Worm (Caenorhabditis elegans) whole organism, L1 larva: Measurements from ENCODE around the gene sand-1.

ENCODE experiments used
- C04F5.9 ChIP-seq: sonication (generic microtip); optimal IDR thresholded peaks from 2 replicates; lab custom pipeline; 2016; ENCODE audit warnings: missing genetic modification characterization, missing compliant biosample characterization
- C34B4.2 ChIP-seq: sonication (generic microtip); optimal IDR thresholded peaks from 2 replicates; lab custom pipeline; 2017; ENCODE audit warnings: mild to moderate bottlenecking, missing genetic modification characterization, missing compliant biosample characterization
- Y116A8C.19 ChIP-seq: sonication (generic microtip); optimal IDR thresholded peaks from 2 replicates; lab custom pipeline; 2016; ENCODE audit warnings: missing compliant biosample characterization, missing genetic modification characterization, borderline replicate concordance
- aha-1 ChIP-seq: fragments of 150-350 bp; optimal IDR thresholded peaks from 2 replicates; lab custom pipeline; 2014; ENCODE audit warnings: missing biosample characterization, missing genetic modification characterization
- alr-1 ChIP-seq: fragments of 200-800 bp; sonication (Bioruptor generic); optimal IDR thresholded peaks from 2 replicates; lab custom pipeline; 2018; ENCODE audit warnings: borderline replicate concordance, mild to moderate bottlenecking, missing genetic modification characterization, missing compliant biosample characterization
- blmp-1 ChIP-seq: fragments of 150-350 bp; optimal IDR thresholded peaks from 2 replicates; lab custom pipeline; 2014; ENCODE audit warnings: missing biosample characterization, missing genetic modification characterization
- ceh-8 ChIP-seq: fragments of 200-800 bp; sonication (Bioruptor generic); optimal IDR thresholded peaks from 2 replicates; lab custom pipeline; 2018; ENCODE audit warnings: mild to moderate bottlenecking, missing genetic modification characterization, moderate library complexity, missing compliant biosample characterization
- ceh-90 ChIP-seq: sonication (generic microtip); optimal IDR thresholded peaks from 2 replicates; lab custom pipeline; 2016; ENCODE audit warnings: missing genetic modification characterization, missing compliant biosample characterization
- dpl-1 ChIP-seq, 3 experiments: fragments of 150-350 bp in 2 of 3; sonication (generic microtip) in 1 of 3; optimal IDR thresholded peaks; 2 replicates each; lab custom pipeline; 2014 to 2017; ENCODE audit warnings: missing biosample characterization in 3 of 3, missing genetic modification characterization in 3 of 3, missing genetic modification reagents in 3 of 3
- efl-1 ChIP-seq, 4 experiments: fragments of 150-350 bp; optimal IDR thresholded peaks in 3 of 4; peaks in 1 of 4; 1 replicate in 1 of 4; 2 replicates in 3 of 4; lab custom pipeline; 2014; ENCODE audit warnings: missing biosample characterization in 2 of 4, missing genetic modification characterization in 2 of 4, missing genetic modification reagents in 2 of 4
- egl-27 ChIP-seq, 2 experiments: fragments of 150-350 bp in 1 of 2; sonication (generic microtip); optimal IDR thresholded peaks; 3 replicates each; lab custom pipeline; 2017 to 2018; ENCODE audit warnings: missing biosample characterization in 2 of 2, missing genetic modification characterization in 2 of 2, missing genetic modification reagents in 2 of 2
- elt-2 ChIP-seq: sonication (generic microtip); optimal IDR thresholded peaks from 2 replicates; lab custom pipeline; 2016; ENCODE audit warnings: missing genetic modification characterization, mild to moderate bottlenecking, inconsistent platforms, missing compliant biosample characterization, missing genetic modification reagents
- ets-5 ChIP-seq: fragments of 200-800 bp; sonication (Bioruptor generic); IDR thresholded peaks from 2 replicates; pipeline ENCODE4 v1.3.6; 2022; ENCODE audit warnings: missing genetic modification characterization, missing compliant biosample characterization
- grh-1 ChIP-seq: fragments of 200-800 bp; sonication (Bioruptor generic); IDR thresholded peaks from 2 replicates; pipeline ENCODE4 v1.3.6; 2022; ENCODE audit warnings: missing genetic modification reagents, missing genetic modification characterization, missing compliant biosample characterization
- hlh-4 ChIP-seq: sonication (generic microtip); optimal IDR thresholded peaks from 2 replicates; lab custom pipeline; 2016; ENCODE audit warnings: mild to moderate bottlenecking, missing genetic modification characterization, missing compliant biosample characterization
- hpl-2 ChIP-seq: fragments of 150-350 bp; optimal IDR thresholded peaks from 2 replicates; lab custom pipeline; 2014; ENCODE audit warnings: missing biosample characterization, missing genetic modification reagents, missing genetic modification characterization
- isw-1 ChIP-seq: fragments of 200-800 bp; sonication (Bioruptor generic); IDR thresholded peaks from 2 replicates; pipeline ENCODE4 v1.3.6; 2022; ENCODE audit warnings: missing genetic modification characterization, missing compliant biosample characterization
- lin-14 ChIP-seq: fragments of 200-800 bp; sonication (Bioruptor generic); optimal IDR thresholded peaks from 2 replicates; lab custom pipeline; 2018; ENCODE audit warnings: mild to moderate bottlenecking, missing genetic modification characterization, moderate library complexity, missing compliant biosample characterization
- lin-35 ChIP-seq, 2 experiments: fragments of 150-350 bp; optimal IDR thresholded peaks; 2 replicates each; lab custom pipeline; 2014; ENCODE audit warnings: missing biosample characterization in 2 of 2, missing genetic modification characterization in 2 of 2, missing genetic modification reagents in 2 of 2
- lin-39 ChIP-seq: fragments of 150-350 bp; optimal IDR thresholded peaks from 2 replicates; lab custom pipeline; 2014; ENCODE audit warnings: missing biosample characterization, missing genetic modification reagents, missing genetic modification characterization
- lir-3 ChIP-seq: sonication (generic microtip); optimal IDR thresholded peaks from 2 replicates; lab custom pipeline; 2016; ENCODE audit warnings: mild to moderate bottlenecking, missing genetic modification characterization, moderate library complexity, missing compliant biosample characterization; ENCODE audit not compliant: poor library complexity
- lsy-2 ChIP-seq, 2 experiments: fragments of 150-350 bp; optimal IDR thresholded peaks; 2 replicates each; lab custom pipeline; 2014; ENCODE audit warnings: missing biosample characterization in 2 of 2, missing genetic modification characterization in 2 of 2
- mdl-1 ChIP-seq, 2 experiments: fragments of 150-350 bp; optimal IDR thresholded peaks; 2 replicates each; lab custom pipeline; 2014 to 2017; ENCODE audit warnings: missing biosample characterization in 2 of 2, missing genetic modification characterization in 2 of 2, inconsistent platforms in 1 of 2
- mep-1 ChIP-seq: fragments of 150-350 bp; optimal IDR thresholded peaks from 2 replicates; lab custom pipeline; 2014; ENCODE audit warnings: missing biosample characterization, missing genetic modification characterization
- nhr-11 ChIP-seq: fragments of 150-350 bp; optimal IDR thresholded peaks from 2 replicates; lab custom pipeline; 2014; ENCODE audit warnings: missing biosample characterization, missing genetic modification characterization
- nhr-12 ChIP-seq: sonication (generic microtip); optimal IDR thresholded peaks from 2 replicates; lab custom pipeline; 2017; ENCODE audit warnings: missing biosample characterization, missing genetic modification characterization
- nhr-19 ChIP-seq: fragments of 200-800 bp; sonication (Bioruptor generic); conservative IDR thresholded peaks from 2 replicates; pipeline ENCODE4 v1.3.6; 2022; ENCODE audit warnings: missing genetic modification characterization, missing compliant biosample characterization
- nhr-20 ChIP-seq: sonication (generic microtip); optimal IDR thresholded peaks from 2 replicates; lab custom pipeline; 2016; ENCODE audit warnings: mild to moderate bottlenecking, missing genetic modification characterization, missing compliant biosample characterization
- nhr-237 ChIP-seq: fragments of 150-350 bp; optimal IDR thresholded peaks from 2 replicates; lab custom pipeline; 2014; ENCODE audit warnings: missing biosample characterization, missing genetic modification characterization
- nhr-28 ChIP-seq: fragments of 150-350 bp; optimal IDR thresholded peaks from 2 replicates; lab custom pipeline; 2014; ENCODE audit warnings: missing biosample characterization, missing genetic modification characterization
- nhr-71 ChIP-seq: sonication (generic microtip); optimal IDR thresholded peaks from 2 replicates; lab custom pipeline; 2016; ENCODE audit warnings: mild to moderate bottlenecking, missing genetic modification characterization, moderate library complexity, missing compliant biosample characterization
- nhr-76 ChIP-seq: sonication (generic microtip); optimal IDR thresholded peaks from 2 replicates; lab custom pipeline; 2017; ENCODE audit warnings: missing biosample characterization, missing genetic modification characterization
- nhr-77 ChIP-seq: fragments of 150-350 bp; optimal IDR thresholded peaks from 2 replicates; lab custom pipeline; 2014; ENCODE audit warnings: missing biosample characterization, missing genetic modification characterization
- nhr-84 ChIP-seq: sonication (generic microtip); optimal IDR thresholded peaks from 2 replicates; lab custom pipeline; 2017; ENCODE audit warnings: missing biosample characterization, missing genetic modification characterization
- nhr-85 ChIP-seq: sonication (generic microtip); peaks from one replicate; lab custom pipeline; 2016; ENCODE audit warnings: missing genetic modification characterization, inconsistent platforms, missing compliant biosample characterization
- nhr-90 ChIP-seq: sonication (generic microtip); optimal IDR thresholded peaks from 2 replicates; lab custom pipeline; 2016; ENCODE audit warnings: mild to moderate bottlenecking, missing genetic modification characterization, missing compliant biosample characterization; ENCODE audit not compliant: poor library complexity
- snu-23 ChIP-seq: sonication (generic microtip); optimal IDR thresholded peaks from 2 replicates; lab custom pipeline; 2016; ENCODE audit warnings: missing genetic modification characterization, missing compliant biosample characterization
- sox-4 ChIP-seq: sonication (generic microtip); optimal IDR thresholded peaks from 2 replicates; lab custom pipeline; 2016; ENCODE audit warnings: missing genetic modification characterization, missing compliant biosample characterization
- sup-37 ChIP-seq: fragments of 200-800 bp; sonication (Bioruptor generic); optimal IDR thresholded peaks from 2 replicates; lab custom pipeline; 2018; ENCODE audit warnings: mild to moderate bottlenecking, missing genetic modification characterization, missing compliant biosample characterization
- swsn-7 ChIP-seq: sonication (generic microtip); optimal IDR thresholded peaks from 2 replicates; lab custom pipeline; 2016; ENCODE audit warnings: missing genetic modification characterization, missing compliant biosample characterization
- tbx-2 ChIP-seq: sonication (generic microtip); optimal IDR thresholded peaks from 2 replicates; lab custom pipeline; 2016; ENCODE audit warnings: missing genetic modification characterization, missing compliant biosample characterization
- tlp-1 ChIP-seq: fragments of 150-350 bp; optimal IDR thresholded peaks from 2 replicates; lab custom pipeline; 2014; ENCODE audit warnings: missing biosample characterization, missing genetic modification characterization
- unc-62 ChIP-seq: fragments of 150-350 bp; optimal IDR thresholded peaks from 2 replicates; lab custom pipeline; 2014; ENCODE audit warnings: missing biosample characterization, missing genetic modification reagents, missing genetic modification characterization
- unc-86 ChIP-seq: sonication (generic microtip); optimal IDR thresholded peaks from 2 replicates; lab custom pipeline; 2016; ENCODE audit warnings: missing genetic modification characterization, missing compliant biosample characterization
- xbp-1 ChIP-seq: sonication (generic microtip); optimal IDR thresholded peaks from 2 replicates; lab custom pipeline; 2016; ENCODE audit warnings: missing genetic modification characterization, missing compliant biosample characterization
- zip-4 ChIP-seq: fragments of 200-800 bp; sonication (Bioruptor generic); optimal IDR thresholded peaks from 2 replicates; lab custom pipeline; 2018; ENCODE audit warnings: mild to moderate bottlenecking, missing genetic modification characterization, moderate library complexity, missing compliant biosample characterization

The sand-1 gene

DNA sequence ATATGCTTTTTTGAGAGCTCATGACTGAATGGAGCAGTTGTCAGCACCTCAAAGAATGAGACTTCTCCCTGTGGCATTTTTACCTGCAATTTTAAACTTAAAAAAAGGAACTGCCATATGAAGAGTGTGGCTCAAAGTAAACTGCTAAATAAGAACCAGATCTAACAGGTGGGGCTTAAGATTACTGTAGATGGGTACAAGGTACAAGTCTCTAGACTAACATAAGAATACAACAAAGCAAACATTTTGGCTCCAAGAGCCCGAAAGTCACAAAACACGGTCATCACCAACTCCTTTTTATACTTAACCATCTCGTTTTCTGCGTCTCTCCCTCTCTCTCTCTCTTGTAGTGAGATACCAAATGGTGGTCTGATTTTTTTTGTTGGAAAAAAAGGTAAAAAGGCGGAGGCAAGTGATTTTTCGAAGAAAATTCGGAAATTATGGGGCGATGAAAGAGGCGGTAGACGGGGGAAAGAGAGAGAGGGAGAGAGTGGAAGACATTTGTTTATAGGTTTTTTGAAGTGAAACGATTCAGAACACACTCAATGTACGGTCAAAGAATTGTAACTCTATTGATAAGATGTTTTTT lies 21.9 kb downstream of the sand-1 start, which contains the start of gene elo-6:
Gene elo-6 (minus strand): TSS at position 83 of the 589 bp plus-strand sequence.
- TF ChIP-seq unc-86 (tag; lab: Kevin White, UChicago), result no peak
- no peak for TF ChIP-seq isw-1 (GFP tag; lab: Robert Waterston, UW)
- TF ChIP-seq nhr-77 (tag; lab: Kevin White, UChicago), result peak; percentile 43
- no peak for TF ChIP-seq nhr-76 (tag; lab: Kevin White, UChicago)
- TF ChIP-seq lin-14 (GFP tag; lab: Kevin White, UChicago), result peak; percentile 79
- no peak for TF ChIP-seq grh-1
- TF ChIP-seq nhr-20 (tag; lab: Kevin White, UChicago), result peak; percentile 45
- no peak for TF ChIP-seq mdl-1 (tag; optimal IDR thresholded peaks at IDR 0.05; lab: Kevin White, UChicago)
- TF ChIP-seq lin-39 (tag; lab: Kevin White, UChicago), result no peak
- no peak for TF ChIP-seq C34B4.2
- TF ChIP-seq sup-37, result no peak
- no peak for TF ChIP-seq alr-1 (tag; lab: Kevin White, UChicago)
- no peak for TF ChIP-seq tlp-1 (tag; lab: Kevin White, UChicago)
- TF ChIP-seq nhr-19 (GFP tag; lab: Robert Waterston, UW), result no peak
- no peak for TF ChIP-seq nhr-12 (tag; lab: Kevin White, UChicago)
- TF ChIP-seq nhr-28 (tag; lab: Kevin White, UChicago), result no peak
- peak; percentile 33 for TF ChIP-seq snu-23 (GFP tag; lab: Kevin White, UChicago)
- TF ChIP-seq mep-1 (tag; lab: Kevin White, UChicago), result peak; percentile 40
- peak; percentile 18 for TF ChIP-seq nhr-90
- TF ChIP-seq C04F5.9 (tag; lab: Kevin White, UChicago), result no peak
- TF ChIP-seq ceh-90 (tag; lab: Kevin White, UChicago), result no peak
- no peak for TF ChIP-seq nhr-84 (tag; lab: Kevin White, UChicago)
- no peak for TF ChIP-seq unc-62 (GFP tag; lab: Kevin White, UChicago)
- TF ChIP-seq nhr-11 (tag; lab: Kevin White, UChicago), result no peak
- no peak for TF ChIP-seq lir-3 (tag; lab: Kevin White, UChicago)
- peak in 1 of 2 experiments; percentile 46 for TF ChIP-seq lin-35 (GFP tag; optimal IDR thresholded peaks at IDR 0.05; lab: Kevin White, UChicago)
- TF ChIP-seq hpl-2 (GFP tag; lab: Kevin White, UChicago), result no peak
- TF ChIP-seq nhr-71, result peak; percentile 58
- TF ChIP-seq ceh-8 (GFP tag; lab: Kevin White, UChicago), result no peak
- no peak for TF ChIP-seq Y116A8C.19 (tag; lab: Kevin White, UChicago)
- peak; percentile 1 for TF ChIP-seq tbx-2 (tag; lab: Kevin White, UChicago)
- TF ChIP-seq elt-2 (tag; lab: Kevin White, UChicago), result peak; percentile 59
- no peak for TF ChIP-seq zip-4 (GFP tag; lab: Kevin White, UChicago)
- TF ChIP-seq dpl-1 (GFP tag; optimal IDR thresholded peaks at IDR 0.05; lab: Kevin White, UChicago), result no peak
- TF ChIP-seq aha-1 (tag; lab: Kevin White, UChicago), result no peak
- peak in 1 of 2 experiments; percentile 32 for TF ChIP-seq lsy-2 (tag; optimal IDR thresholded peaks at IDR 0.05; lab: Kevin White, UChicago)
- no peak for TF ChIP-seq egl-27 (tag; optimal IDR thresholded peaks at IDR 0.05; lab: Kevin White, UChicago)
- TF ChIP-seq efl-1 (optimal IDR thresholded peaks at IDR 0.05; lab: Kevin White, UChicago), result peak in 1 of 2 experiments; percentile 4
- peak in 1 of 2 experiments; percentile 48 for TF ChIP-seq efl-1 (GFP tag; optimal IDR thresholded peaks at IDR 0.05 in 1 of 2; lab: Kevin White, UChicago)
- TF ChIP-seq hlh-4 (tag; lab: Kevin White, UChicago), result no peak
- TF ChIP-seq swsn-7, result no peak
- no peak for TF ChIP-seq nhr-237 (tag; lab: Kevin White, UChicago)
- peak; percentile 2 for TF ChIP-seq xbp-1 (tag; lab: Kevin White, UChicago)
- peak; percentile 32 for TF ChIP-seq blmp-1 (tag; lab: Kevin White, UChicago)
- no peak for TF ChIP-seq sox-4 (tag; lab: Kevin White, UChicago)
- peak; percentile 84 for TF ChIP-seq nhr-85 (tag; lab: Kevin White, UChicago)
- no peak for TF ChIP-seq ets-5 (GFP tag; lab: Robert Waterston, UW)
- TF ChIP-seq, all 84 proteins: peak for 15
